Worm (Caenorhabditis elegans): ENCODE data around the gene cest-9.1.

The cest-9.1 gene

ce11 chrX:12234424-12234823, 8.4 kb downstream of the cest-9.1 start:
- TF ChIP-seq lin-11 (tag; optimal IDR thresholded peaks at IDR 0.05) (no peak), crh-2 (tag; optimal IDR thresholded peaks at IDR 0.05) (peak; percentile 6), mbf-1 (tag; optimal IDR thresholded peaks at IDR 0.05) (no peak), F13H6.1 (tag; optimal IDR thresholded peaks at IDR 0.05) (no peak), nhr-12 (tag; optimal IDR thresholded peaks at IDR 0.05) (no peak), fos-1 (tag; optimal IDR thresholded peaks at IDR 0.05) (peak; percentile 39)

ce11 chrX:12235388-12235787, 9.4 kb downstream of the cest-9.1 start, which contains the start of gene C23H4.6:
Gene C23H4.6, plus strand, starts transcription at chrX:12235606.
- TF ChIP-seq gmeb-1 (tag; optimal IDR thresholded peaks at IDR 0.05) (no peak), dmd-4 (tag; optimal IDR thresholded peaks at IDR 0.05) (no peak), nhr-23 (tag; optimal IDR thresholded peaks at IDR 0.05) (no peak), ceh-16 (tag; optimal IDR thresholded peaks at IDR 0.05) (no peak), blmp-1 (tag; optimal IDR thresholded peaks at IDR 0.05; ENCODE audit: insufficient read depth) (no peak), unc-62 (GFP tag; optimal IDR thresholded peaks at IDR 0.05) (no peak), mab-5 (tag; optimal IDR thresholded peaks at IDR 0.05) (no peak), aly-2 (tag; optimal IDR thresholded peaks at IDR 0.05) (no peak), elt-3 (tag; optimal IDR thresholded peaks at IDR 0.05) (no peak), zag-1 (tag; optimal IDR thresholded peaks at IDR 0.05) (no peak), nhr-129 (tag; optimal IDR thresholded peaks at IDR 0.05) (no peak), nhr-21 (tag; optimal IDR thresholded peaks at IDR 0.05) (no peak), skn-1 (tag; optimal IDR thresholded peaks at IDR 0.05) (no peak), mbf-1 (tag; optimal IDR thresholded peaks at IDR 0.05) (no peak), F13H6.1 (tag; optimal IDR thresholded peaks at IDR 0.05) (no peak), egl-27 (tag; optimal IDR thresholded peaks at IDR 0.05) (no peak)

ce11 chrX:12241457-12241856, 15.5 kb downstream of the cest-9.1 start, which contains the start of gene cest-3:
Gene cest-3, plus strand, starts transcription at chrX:12241646.
- TF ChIP-seq skn-1 (tag; optimal IDR thresholded peaks at IDR 0.05) (no peak), sma-9 (GFP tag; optimal IDR thresholded peaks at IDR 0.05) (peak; percentile 7), sma-9 (tag; optimal IDR thresholded peaks at IDR 0.05) (no peak), ztf-4 (tag; optimal IDR thresholded peaks at IDR 0.05) (no peak), sem-4 (tag; optimal IDR thresholded peaks at IDR 0.05) (no peak), fos-1 (tag; optimal IDR thresholded peaks at IDR 0.05) (peak; percentile 13)

- no peak for TF ChIP-seq lsy-2 (tag; optimal IDR thresholded peaks at IDR 0.05)
- TF ChIP-seq nhr-10 (tag; optimal IDR thresholded peaks at IDR 0.05), result no peak
- no peak for TF ChIP-seq R02D3.7 (tag; optimal IDR thresholded peaks at IDR 0.05)
- TF ChIP-seq mdl-1 (tag; optimal IDR thresholded peaks at IDR 0.05), result no peak
- no peak for TF ChIP-seq nhr-237 (tag; optimal IDR thresholded peaks at IDR 0.05)
- no peak for TF ChIP-seq nhr-77 (tag; optimal IDR thresholded peaks at IDR 0.05)
- no peak for TF ChIP-seq skn-1 (tag; optimal IDR thresholded peaks at IDR 0.05)
- no peak for TF ChIP-seq sem-4 (tag; optimal IDR thresholded peaks at IDR 0.05)
- no peak for TF ChIP-seq alr-1 (tag; optimal IDR thresholded peaks at IDR 0.05)
- TF ChIP-seq nhr-11 (tag; optimal IDR thresholded peaks at IDR 0.05), result no peak
Measured at ce11 chrX:12242902-12243301, 16.9 kb downstream of the cest-9.1 start.

DNA sequence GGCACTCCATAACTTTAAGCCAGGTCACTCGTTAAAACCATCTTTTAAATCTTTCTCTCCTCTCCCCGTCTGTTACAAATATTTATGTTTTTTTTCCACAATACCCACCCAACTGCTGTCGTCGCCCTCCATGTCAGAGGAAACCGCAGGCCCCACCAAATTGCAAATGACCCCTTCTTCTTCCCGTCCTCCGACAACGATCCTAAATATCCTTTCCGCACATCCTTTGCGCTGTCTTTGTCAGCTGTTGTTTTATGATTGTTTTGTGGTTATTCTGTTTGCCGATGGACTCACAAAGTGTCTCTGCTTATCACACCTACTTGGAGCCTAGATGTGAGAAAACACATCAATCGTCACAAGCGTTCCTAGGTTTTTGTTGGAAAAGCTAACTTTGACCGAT, 22.2 kb downstream of the cest-9.1 start:
- TF ChIP-seq Y55F3AM.14 (GFP tag; optimal IDR thresholded peaks at IDR 0.05) (no peak), unc-39 (tag; optimal IDR thresholded peaks at IDR 0.05) (no peak), aly-2 (tag; optimal IDR thresholded peaks at IDR 0.05) (no peak), sma-3 (GFP tag; optimal IDR thresholded peaks at IDR 0.05) (no peak), skn-1 (tag; optimal IDR thresholded peaks at IDR 0.05) (no peak), ceh-82 (tag; optimal IDR thresholded peaks at IDR 0.05) (no peak), crh-2 (tag; optimal IDR thresholded peaks at IDR 0.05) (no peak), nhr-77 (tag; optimal IDR thresholded peaks at IDR 0.05) (no peak), snpc-4 (tag; optimal IDR thresholded peaks at IDR 0.05) (no peak), ama-1 (optimal IDR thresholded peaks at IDR 0.05) (no peak), ceh-16 (tag; optimal IDR thresholded peaks at IDR 0.05) (no peak), ztf-1 (GFP tag; conservative IDR thresholded peaks at IDR 0.05) (no peak), peb-1 (tag; optimal IDR thresholded peaks at IDR 0.05) (no peak), nhr-237 (tag; optimal IDR thresholded peaks at IDR 0.05) (no peak), blmp-1 (tag; optimal IDR thresholded peaks at IDR 0.05; ENCODE audit: insufficient read depth) (no peak)

All from whole organism, L2 larva.